In the genomic region with DNA sequence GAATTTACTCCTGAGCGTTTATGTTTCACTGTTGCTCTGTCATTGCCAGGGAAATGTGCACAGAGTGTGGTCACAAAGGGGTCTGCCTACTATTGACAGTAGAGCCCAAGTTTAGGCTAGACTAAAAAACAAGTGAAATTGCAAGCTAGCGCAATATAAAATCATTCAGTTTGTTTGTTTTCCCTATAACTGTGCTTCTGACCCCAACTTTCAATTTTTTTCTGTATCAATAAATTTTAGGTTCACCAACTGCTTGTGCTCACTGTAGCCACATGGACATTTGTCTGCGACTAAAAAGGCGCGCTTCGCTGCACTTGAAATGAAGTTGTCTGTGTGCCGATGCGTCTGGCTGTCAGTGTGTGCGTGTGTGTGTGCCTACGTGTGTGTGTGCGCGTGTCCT, we compare ENCODE assay signal across 4 fruit fly cellular contexts.
TF ChIP-seq lines count a peak whose summit lies in the region.

No protein-coding gene starts in this region.

- no peak for TF ChIP-seq CTCF in whole organism, embryonic (GFP tag; optimal IDR thresholded peaks at IDR 0.05; lab: Kevin White, UChicago)

TF ChIP-seq in whole organism, embryonic, 481 proteins besides CTCF, POLR2A, EP300 and RAD21:
- TF ChIP-seq Ets65A (GFP tag; lab: Kevin White, UChicago) = peak; percentile 61
- peak; percentile 50; the same call in 1 of the 2 replicates for TF ChIP-seq Drgx (GFP tag; IDR thresholded peaks at IDR 0.05; lab: Robert Waterston, UW)
- TF ChIP-seq prd (optimal IDR thresholded peaks at IDR 0.05; lab: Kevin White, UChicago) = no peak
- 0 out of 3 replicates have a peak, but pooled peaks have one; percentile 24 for TF ChIP-seq prd (GFP tag; IDR thresholded peaks at IDR 0.05; lab: Robert Waterston, UW)
- no peak for TF ChIP-seq dysf (GFP tag; IDR thresholded peaks at IDR 0.05; lab: Robert Waterston, UW)
- no peak for TF ChIP-seq lilli (GFP tag; optimal IDR thresholded peaks at IDR 0.05; lab: Kevin White, UChicago)
- TF ChIP-seq grau (tag; optimal IDR thresholded peaks at IDR 0.05; lab: Kevin White, UChicago) = peak; percentile 2
- 0 out of 3 replicates have a peak, but pooled peaks have one; percentile 12 for TF ChIP-seq row (GFP tag; IDR thresholded peaks at IDR 0.05; lab: Robert Waterston, UW)

TF ChIP-seq in whole organism, prepupa, 60 proteins besides CTCF, POLR2A, EP300 and RAD21 (continues in another document):
- TF ChIP-seq Eip93F (GFP tag; optimal IDR thresholded peaks at IDR 0.05; lab: Kevin White, UChicago) (no peak), OdsH (GFP tag; optimal IDR thresholded peaks at IDR 0.05; lab: Kevin White, UChicago) (peak; percentile 33), dsx (GFP tag; optimal IDR thresholded peaks at IDR 0.05; lab: Kevin White, UChicago; ENCODE audit: poor library complexity, severe bottlenecking) (peak; percentile 4), net (GFP tag; optimal IDR thresholded peaks at IDR 0.05; lab: Kevin White, UChicago) (no peak), Eip78C (GFP tag; lab: Kevin White, UChicago) (peak; percentile 61), vri (GFP tag; optimal IDR thresholded peaks at IDR 0.05; lab: Kevin White, UChicago) (no peak), CG7368 (GFP tag; optimal IDR thresholded peaks at IDR 0.05; lab: Kevin White, UChicago) (no peak), CG8119 (GFP tag; IDR thresholded peaks at IDR 0.05; lab: Robert Waterston, UW) (peak; percentile 41; the same call in 1 of the 3 replicates), Met (GFP tag; optimal IDR thresholded peaks at IDR 0.05; lab: Kevin White, UChicago) (no peak), achi (GFP tag; optimal IDR thresholded peaks at IDR 0.05; lab: Kevin White, UChicago) (peak; percentile 28), CG15336 (GFP tag; IDR thresholded peaks at IDR 0.05; lab: Robert Waterston, UW) (peak; percentile 46), CG11902 (GFP tag; optimal IDR thresholded peaks at IDR 0.05; lab: Kevin White, UChicago) (no peak), CG6854 (GFP tag; optimal IDR thresholded peaks at IDR 0.05; lab: Kevin White, UChicago) (no peak), Blimp-1 (GFP tag; optimal IDR thresholded peaks at IDR 0.05; lab: Kevin White, UChicago) (no peak), Ets96B (tag; optimal IDR thresholded peaks at IDR 0.05; lab: Kevin White, UChicago) (peak; percentile 26), pdm3 (GFP tag; optimal IDR thresholded peaks at IDR 0.05; lab: Kevin White, UChicago) (peak; percentile 24), CG16779 (tag; optimal IDR thresholded peaks at IDR 0.05; lab: Kevin White, UChicago) (no peak), CG34406 (GFP tag; optimal IDR thresholded peaks at IDR 0.05; lab: Kevin White, UChicago) (no peak), CG32006 (GFP tag; optimal IDR thresholded peaks at IDR 0.05; lab: Kevin White, UChicago) (peak; percentile 54), Lpt (GFP tag; optimal IDR thresholded peaks at IDR 0.05; lab: Kevin White, UChicago) (peak; percentile 2), Sox102F (GFP tag; optimal IDR thresholded peaks at IDR 0.05; lab: Kevin White, UChicago) (no peak), eg (GFP tag; IDR thresholded peaks at IDR 0.05; lab: Robert Waterston, UW) (peak; percentile 51; the same call in 2 of the 3 replicates), cyc (GFP tag; optimal IDR thresholded peaks at IDR 0.05; lab: Kevin White, UChicago) (no peak), CG11762 (GFP tag; optimal IDR thresholded peaks at IDR 0.05; lab: Kevin White, UChicago; ENCODE audit: insufficient read depth) (no peak), CG11294 (GFP tag; IDR thresholded peaks at IDR 0.05; lab: Robert Waterston, UW) (no peak), CG10669 (GFP tag; optimal IDR thresholded peaks at IDR 0.05; lab: Kevin White, UChicago) (peak; percentile 38)

TF ChIP-seq in whole organism, pupa, 21 proteins besides CTCF, POLR2A, EP300 and RAD21:
- TF ChIP-seq CG9948 (tag; optimal IDR thresholded peaks at IDR 0.05; lab: Kevin White, UChicago) (peak; percentile 22), CG15710 (tag; optimal IDR thresholded peaks at IDR 0.05; lab: Kevin White, UChicago) (peak; percentile 31), CG17806 (tag; optimal IDR thresholded peaks at IDR 0.05; lab: Kevin White, UChicago) (peak; percentile 20), CG8159 (tag; optimal IDR thresholded peaks at IDR 0.05; lab: Kevin White, UChicago) (peak; percentile 40), Ets98B (GFP tag; IDR thresholded peaks at IDR 0.05; lab: Robert Waterston, UW) (no peak), Pif1B (GFP tag; optimal IDR thresholded peaks at IDR 0.05; lab: Kevin White, UChicago) (peak; percentile 4), rn (GFP tag; IDR thresholded peaks at IDR 0.05; lab: Robert Waterston, UW) (no peak), CG34367 (tag; optimal IDR thresholded peaks at IDR 0.05; lab: Kevin White, UChicago) (peak; percentile 26), CG14655 (GFP tag; optimal IDR thresholded peaks at IDR 0.05; lab: Kevin White, UChicago) (peak; percentile 33), Pif1A (GFP tag; optimal IDR thresholded peaks at IDR 0.05; lab: Kevin White, UChicago) (peak; percentile 37), CG8301 (tag; optimal IDR thresholded peaks at IDR 0.05; lab: Kevin White, UChicago) (peak; percentile 18), CG4496 (GFP tag; IDR thresholded peaks at IDR 0.05; lab: Robert Waterston, UW) (peak; percentile 68; the same call in 2 of the 3 replicates), fd96Ca (GFP tag; IDR thresholded peaks at IDR 0.05; lab: Robert Waterston, UW) (peak; percentile 53; the same call in 1 of the 3 replicates), CG32121 (GFP tag; IDR thresholded peaks at IDR 0.05; lab: Robert Waterston, UW) (no peak)
TF ChIP-seq in whole organism, pupa: peak in this region for 11.

TF ChIP-seq in whole organism, wandering third instar larva, 38 proteins besides CTCF, POLR2A, EP300 and RAD21:
- TF ChIP-seq ey (GFP tag; optimal IDR thresholded peaks at IDR 0.05; lab: Kevin White, UChicago) (peak; percentile 8), foxo (GFP tag; optimal IDR thresholded peaks at IDR 0.05; lab: Kevin White, UChicago) (peak in 1 of 2 experiments; percentile 1), Dfd (GFP tag; optimal IDR thresholded peaks at IDR 0.05; lab: Kevin White, UChicago) (peak; percentile 28), rgr (GFP tag; optimal IDR thresholded peaks at IDR 0.05; lab: Kevin White, UChicago) (no peak), N (GFP tag; optimal IDR thresholded peaks at IDR 0.05; lab: Kevin White, UChicago) (no peak)
